Worm (Caenorhabditis elegans) whole organism, L4 larva: ENCODE measurements around the gene F10G2.10.

Experiments used
- lsy-2 ChIP-seq, 2 experiments: fragments of 150-350 bp in 1 of 2; sonication (generic microtip) in 1 of 2; optimal IDR thresholded peaks; 2 replicates each; lab custom pipeline; 2014 to 2017; ENCODE audit warnings: missing biosample characterization in 2 of 2, missing genetic modification characterization in 2 of 2
- madf-9 ChIP-seq: fragments of 200-800 bp; sonication (Bioruptor generic); conservative IDR thresholded peaks from 2 replicates; pipeline ENCODE4 v1.3.6; 2022; ENCODE audit warnings: missing genetic modification reagents, missing genetic modification characterization, missing compliant biosample characterization
- nhr-28 ChIP-seq: fragments of 150-350 bp; optimal IDR thresholded peaks from 2 replicates; lab custom pipeline; 2014; ENCODE audit warnings: missing biosample characterization, missing genetic modification characterization
- zip-2 ChIP-seq: fragments of 150-350 bp; optimal IDR thresholded peaks from 2 replicates; lab custom pipeline; 2014; ENCODE audit warnings: missing biosample characterization, missing genetic modification characterization

DNA sequence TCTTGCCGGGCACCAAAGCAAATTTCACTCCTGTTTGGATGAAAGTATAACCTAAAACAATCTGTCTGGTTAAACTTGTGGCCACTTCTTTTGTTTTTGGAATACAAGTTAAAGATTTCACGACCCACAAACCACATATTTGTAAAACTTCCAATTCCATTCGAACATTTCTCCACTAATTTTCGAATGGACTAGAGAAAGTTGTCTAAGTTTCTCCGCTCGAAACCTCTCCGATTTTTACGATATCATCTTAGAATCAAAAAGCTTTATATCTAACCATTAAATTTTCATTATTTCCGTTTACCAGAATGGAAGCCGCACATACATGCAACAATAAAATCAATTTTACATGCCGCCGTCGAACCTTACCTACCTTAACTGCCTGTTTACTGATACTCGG, 23.6 kb upstream of the F10G2.10 start, which contains the start of gene F07G11.3:
- no peak for TF ChIP-seq lsy-2 (tag; optimal IDR thresholded peaks at IDR 0.05; lab: Kevin White, UChicago)
- TF ChIP-seq zip-2 (tag; lab: Kevin White, UChicago) = no peak
- TF ChIP-seq nhr-28 = no peak
- TF ChIP-seq madf-9 (GFP tag; lab: Robert Waterston, UW) = no peak
